ENCODE assay signal across 1 fruit fly cellular context in genomic region chr3R:7490884-7491283, dm6.
A peak's percentile ranks its signal among the peaks of the same experiment; 100 is the strongest.
TF ChIP-seq lines count a peak whose summit lies in the region.

No protein-coding gene starts in this region.

TF ChIP-seq in whole organism, embryonic, 481 proteins besides CTCF, POLR2A, EP300 and RAD21 (continued from another document):
- no peak for TF ChIP-seq Atf3 (GFP tag; optimal IDR thresholded peaks at IDR 0.05; lab: Kevin White, UChicago)
- peak; percentile 40; the same call in 1 of the 2 replicates for TF ChIP-seq ranshi (GFP tag; IDR thresholded peaks at IDR 0.05; lab: Robert Waterston, UW)
- peak; percentile 22 for TF ChIP-seq NfI (GFP tag; optimal IDR thresholded peaks at IDR 0.05; lab: Kevin White, UChicago)
- TF ChIP-seq tll (GFP tag; optimal IDR thresholded peaks at IDR 0.05; lab: Kevin White, UChicago): no peak
- no peak for TF ChIP-seq dan (GFP tag; IDR thresholded peaks at IDR 0.05; lab: Robert Waterston, UW)
- TF ChIP-seq CG10366 (GFP tag; IDR thresholded peaks at IDR 0.05; lab: Robert Waterston, UW): peak; percentile 49; the same call in 1 of the 2 replicates
- no peak for TF ChIP-seq seq (GFP tag; IDR thresholded peaks at IDR 0.05; lab: Robert Waterston, UW)
- TF ChIP-seq CG9817 (tag; optimal IDR thresholded peaks at IDR 0.05; lab: Kevin White, UChicago): peak; percentile 24
- peak; percentile 1 for TF ChIP-seq CG15011 (GFP tag; optimal IDR thresholded peaks at IDR 0.05; lab: Kevin White, UChicago)
- TF ChIP-seq her (GFP tag; optimal IDR thresholded peaks at IDR 0.05; lab: Kevin White, UChicago): no peak
- TF ChIP-seq CG31441 (GFP tag; IDR thresholded peaks at IDR 0.05; lab: Robert Waterston, UW): peak; percentile 89
- TF ChIP-seq CG12942 (GFP tag; optimal IDR thresholded peaks at IDR 0.05; lab: Kevin White, UChicago): peak; percentile 20
- peak; percentile 45; the same call in 1 of the 2 replicates for TF ChIP-seq CG6689 (GFP tag; IDR thresholded peaks at IDR 0.05; lab: Robert Waterston, UW)
- peak; percentile 29 for TF ChIP-seq CG11723 (GFP tag; optimal IDR thresholded peaks at IDR 0.05; lab: Kevin White, UChicago)
- no peak for TF ChIP-seq hb (GFP tag; IDR thresholded peaks at IDR 0.05; lab: Robert Waterston, UW; ENCODE audit: partially characterized antibody)
- peak; percentile 11 for TF ChIP-seq CG1529 (GFP tag; optimal IDR thresholded peaks at IDR 0.05; lab: Kevin White, UChicago)
- TF ChIP-seq az2 (GFP tag; optimal IDR thresholded peaks at IDR 0.05; lab: Kevin White, UChicago): peak; percentile 70
- peak; percentile 5 for TF ChIP-seq CG18476 (GFP tag; optimal IDR thresholded peaks at IDR 0.05; lab: Kevin White, UChicago)
- peak; percentile 31 for TF ChIP-seq Chrac-16 (GFP tag; optimal IDR thresholded peaks at IDR 0.05; lab: Kevin White, UChicago)
- TF ChIP-seq CG12299 (tag; optimal IDR thresholded peaks at IDR 0.05; lab: Kevin White, UChicago): no peak
- no peak for TF ChIP-seq chinmo (GFP tag; IDR thresholded peaks at IDR 0.05; lab: Robert Waterston, UW; ENCODE audit: partially characterized antibody)
- TF ChIP-seq ase (GFP tag; IDR thresholded peaks at IDR 0.05; lab: Robert Waterston, UW): peak; percentile 51; the same call in 1 of the 3 replicates
- TF ChIP-seq CG7786 (GFP tag; optimal IDR thresholded peaks at IDR 0.05; lab: Kevin White, UChicago): no peak
- TF ChIP-seq Oli (tag; optimal IDR thresholded peaks at IDR 0.05; lab: Kevin White, UChicago): peak; percentile 80
- no peak for TF ChIP-seq Sin3A (optimal IDR thresholded peaks at IDR 0.05; lab: Kevin White, UChicago)
- peak; percentile 28; the same call in 1 of the 2 replicates for TF ChIP-seq Ada2b (GFP tag; IDR thresholded peaks at IDR 0.05; lab: Robert Waterston, UW)
- peak; percentile 39 for TF ChIP-seq CG9727 (GFP tag; optimal IDR thresholded peaks at IDR 0.05; lab: Kevin White, UChicago)
- peak; percentile 44 for TF ChIP-seq Meics (GFP tag; optimal IDR thresholded peaks at IDR 0.05; lab: Kevin White, UChicago)
- TF ChIP-seq Fer2 (tag; optimal IDR thresholded peaks at IDR 0.05; lab: Kevin White, UChicago): peak; percentile 17
- TF ChIP-seq CG3407 (GFP tag; optimal IDR thresholded peaks at IDR 0.05; lab: Kevin White, UChicago): peak; percentile 21
